Fruit fly (Drosophila melanogaster) whole organism, wandering third instar larva: ENCODE results near the gene CG6527.

Experiments used
- h ChIP-seq: fragments of 200-800 bp; sonication (Bioruptor generic); optimal IDR thresholded peaks from 3 replicates; lab custom pipeline; 2016; ENCODE audit warnings: missing biosample characterization, mild to moderate bottlenecking, missing genetic modification characterization
- lola ChIP-seq: fragments of >200 bp; optimal IDR thresholded peaks from 2 replicates; lab custom pipeline; 2017; ENCODE audit warnings: missing biosample characterization, missing genetic modification characterization

DNA sequence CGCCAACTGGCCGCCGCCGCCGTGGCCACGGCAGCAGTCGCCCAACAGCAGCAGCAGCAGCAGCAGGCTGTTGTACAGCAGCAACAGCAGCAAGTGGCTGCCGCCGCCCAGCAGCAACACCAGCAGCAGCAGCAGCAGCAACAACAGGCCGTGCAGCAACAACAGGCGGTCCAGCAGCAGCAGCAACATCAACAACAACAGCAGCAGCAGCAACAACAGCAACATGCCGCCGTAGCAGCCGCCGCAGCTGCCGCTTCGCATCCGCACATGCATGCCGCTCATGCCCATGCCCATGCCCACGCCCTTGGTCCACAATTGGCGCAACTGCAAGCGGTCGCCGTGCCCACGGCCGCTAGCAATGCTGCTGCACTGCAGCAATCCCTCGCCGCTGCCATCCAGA lies 26.1 kb upstream of the CG6527 start:
- no peak for TF ChIP-seq lola
- TF ChIP-seq h (GFP tag; lab: Kevin White, UChicago) = no peak
